Fruit fly (Drosophila melanogaster): Measurements from ENCODE around the gene CG9265.

Gene CG9265

dm6 chr2L:21107651-21108489 lies 36.6 kb upstream of the CG9265 start (continued):
- TF ChIP-seq pum (GFP tag; optimal IDR thresholded peaks at IDR 0.05) (no peak), CG15696 (tag; optimal IDR thresholded peaks at IDR 0.05) (no peak), vvl (GFP tag; IDR thresholded peaks at IDR 0.05) (peak; percentile 15; the same call in 1 of the 2 replicates), Asciz (GFP tag; optimal IDR thresholded peaks at IDR 0.05) (peak; percentile 5), row (GFP tag; IDR thresholded peaks at IDR 0.05) (0 out of 3 replicates have a peak, but pooled peaks have one; percentile 14), Aef1 (GFP tag; IDR thresholded peaks at IDR 0.05) (no peak; the same call in 2 of the 3 replicates), fu2 (GFP tag; optimal IDR thresholded peaks at IDR 0.05) (no peak), Atf3 (GFP tag; optimal IDR thresholded peaks at IDR 0.05) (no peak), crol (GFP tag; IDR thresholded peaks at IDR 0.05) (0 out of 2 replicates have a peak, but pooled peaks have one; percentile 9), zfh1 (GFP tag; IDR thresholded peaks at IDR 0.05) (no peak), CG1792 (GFP tag; optimal IDR thresholded peaks at IDR 0.05) (no peak), Oaz (GFP tag; IDR thresholded peaks at IDR 0.05) (no peak), CG17359 (tag; optimal IDR thresholded peaks at IDR 0.05) (peak; percentile 1), grn (GFP tag; optimal IDR thresholded peaks at IDR 0.05) (no peak), gro (GFP tag; optimal IDR thresholded peaks at IDR 0.05) (no peak), tup (GFP tag; optimal IDR thresholded peaks at IDR 0.05) (no peak), CG7357 (GFP tag; IDR thresholded peaks at IDR 0.05) (no peak), NFAT (GFP tag; IDR thresholded peaks at IDR 0.05) (no peak), CG12299 (tag; optimal IDR thresholded peaks at IDR 0.05) (no peak), Mrtf (GFP tag; IDR thresholded peaks at IDR 0.05) (no peak), Jarid2 (GFP tag; optimal IDR thresholded peaks at IDR 0.05) (peak; percentile 50), CG10979 (tag; optimal IDR thresholded peaks at IDR 0.05) (no peak), CG2116 (GFP tag; optimal IDR thresholded peaks at IDR 0.05) (no peak), CG12744 (GFP tag; optimal IDR thresholded peaks at IDR 0.05) (no peak), sob (GFP tag; IDR thresholded peaks at IDR 0.05) (no peak), CG10959 (GFP tag; IDR thresholded peaks at IDR 0.05) (no peak), CG9817 (tag; optimal IDR thresholded peaks at IDR 0.05) (no peak), CG11504 (tag; optimal IDR thresholded peaks at IDR 0.05) (no peak), CG10147 (GFP tag; optimal IDR thresholded peaks at IDR 0.05) (peak; percentile 7), CG4854 (GFP tag; optimal IDR thresholded peaks at IDR 0.05) (no peak), CG7928 (GFP tag; optimal IDR thresholded peaks at IDR 0.05) (no peak), kay (GFP tag; optimal IDR thresholded peaks at IDR 0.05) (no peak), CG3163 (GFP tag; optimal IDR thresholded peaks at IDR 0.05) (no peak), ems (GFP tag; optimal IDR thresholded peaks at IDR 0.05) (no peak), CG2712 (tag; optimal IDR thresholded peaks at IDR 0.05) (peak; percentile 12), ken (GFP tag; IDR thresholded peaks at IDR 0.05) (no peak), Fer1 (GFP tag; optimal IDR thresholded peaks at IDR 0.05) (peak; percentile 20), disco-r (GFP tag; optimal IDR thresholded peaks at IDR 0.05) (no peak), odd (GFP tag; optimal IDR thresholded peaks at IDR 0.05) (no peak), Lim3 (GFP tag; IDR thresholded peaks at IDR 0.05) (no peak), CG11085 (GFP tag; IDR thresholded peaks at IDR 0.05) (no peak), peb (GFP tag; IDR thresholded peaks at IDR 0.05) (no peak), nerfin-2 (GFP tag; IDR thresholded peaks at IDR 0.05; ENCODE audit: partially characterized antibody) (no peak), fd102C (GFP tag; optimal IDR thresholded peaks at IDR 0.05) (no peak), CG8388 (GFP tag; optimal IDR thresholded peaks at IDR 0.05) (peak; percentile 16), CG4282 (GFP tag; optimal IDR thresholded peaks at IDR 0.05) (no peak), esg (GFP tag; conservative IDR thresholded peaks at IDR 0.05) (no peak), chm (GFP tag; IDR thresholded peaks at IDR 0.05) (no peak), CG10267 (tag; optimal IDR thresholded peaks at IDR 0.05) (no peak), CG13775 (GFP tag; optimal IDR thresholded peaks at IDR 0.05) (no peak)

Data from whole organism, embryonic.